Worm (Caenorhabditis elegans): Measurements from ENCODE around the gene F23B2.7.
"Not testable (repeated sequence)": the region's sequence is repeated elsewhere in the genome, so short reads cannot be mapped to it uniquely, and the experiment has no call there.

DNA sequence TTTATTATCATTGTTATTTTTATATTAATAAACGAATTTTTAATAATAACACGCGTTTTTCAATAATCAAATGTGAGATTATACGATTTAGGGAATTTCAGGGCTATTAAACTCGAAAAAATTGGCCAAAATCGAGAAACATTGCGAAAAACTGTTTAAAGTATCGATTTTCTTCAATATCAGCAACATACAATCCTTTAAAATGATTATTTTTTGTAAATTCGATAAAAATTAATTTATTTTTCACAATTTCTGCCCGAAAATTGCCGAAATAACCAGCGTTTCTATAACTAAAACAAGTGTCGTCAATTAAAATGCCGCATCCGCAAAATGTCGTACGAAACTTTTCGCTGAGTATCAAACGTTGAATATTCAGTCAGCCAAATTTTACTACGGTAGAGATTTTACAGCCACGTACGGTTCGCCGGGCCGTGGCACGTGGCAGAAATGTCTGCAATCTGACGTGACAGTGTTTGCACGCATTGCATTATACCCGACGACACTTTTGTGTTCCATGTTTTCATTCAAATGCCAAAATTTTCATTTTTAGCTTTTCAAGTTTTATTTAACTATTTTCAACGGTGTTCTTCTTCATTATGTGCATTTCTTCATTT, 45.9 kb downstream of the F23B2.7 start:
- TF ChIP-seq ces-1 (GFP tag; optimal IDR thresholded peaks at IDR 0.05); ztf-11 (tag; optimal IDR thresholded peaks at IDR 0.05); set-16 (GFP tag; IDR thresholded peaks at IDR 0.05); pqm-1 (tag; optimal IDR thresholded peaks at IDR 0.05); nhr-28 (tag; optimal IDR thresholded peaks at IDR 0.05); ama-1 (optimal IDR thresholded peaks at IDR 0.05); pha-4 (tag; optimal IDR thresholded peaks at IDR 0.05); unc-62 (GFP tag; optimal IDR thresholded peaks at IDR 0.05 in 1 of 2); unc-62 (tag; optimal IDR thresholded peaks at IDR 0.05); skn-1 (tag; optimal IDR thresholded peaks at IDR 0.05); nhr-10 (tag; optimal IDR thresholded peaks at IDR 0.05); mdl-1 (tag; optimal IDR thresholded peaks at IDR 0.05): not testable (repeated sequence)
- TF ChIP-seq F49E8.2 (tag; optimal IDR thresholded peaks at IDR 0.05; ENCODE audit: borderline replicate concordance) = peak; percentile 93
- TF ChIP-seq pha-4 (GFP tag; IDR thresholded peaks at IDR 0.05) = peak; percentile 93
- peak; percentile 66 for TF ChIP-seq unc-130 (GFP tag; optimal IDR thresholded peaks at IDR 0.05)
- TF ChIP-seq lin-38 (GFP tag; IDR thresholded peaks at IDR 0.05) = peak; percentile 97
